Worm (Caenorhabditis elegans): ENCODE data around the gene F53B1.9.

- TF ChIP-seq him-1 (tag; optimal IDR thresholded peaks at IDR 0.05) (no peak), dao-5 (tag; optimal IDR thresholded peaks at IDR 0.05) (no peak)
Observed at ce11 chrX:2180588-2180987, 48.9 kb upstream of the F53B1.9 start, which contains the start of gene F48B9.1.
